Fruit fly (Drosophila melanogaster) whole organism, embryonic: ENCODE data around the gene superdeath.

ENCODE experiments used
- Abd-B ChIP-seq: fragments of 200-800 bp; sonication (Bioruptor generic); optimal IDR thresholded peaks from 2 replicates; lab custom pipeline; 2018; ENCODE audit warnings: missing biosample characterization, mild to moderate bottlenecking, missing genetic modification characterization, moderate library complexity
- Aef1 ChIP-seq: fragments of 200-800 bp; sonication (Bioruptor generic); IDR thresholded peaks from 3 replicates; pipeline ENCODE4 v1.3.6; 2022; ENCODE audit warnings: missing biosample characterization, missing genetic modification characterization
- Asciz ChIP-seq: fragments of 200-800 bp; sonication (Bioruptor generic); optimal IDR thresholded peaks from 2 replicates; lab custom pipeline; 2017; ENCODE audit warnings: missing biosample characterization, mild to moderate bottlenecking, missing genetic modification characterization, missing genetic modification reagents
- Bdp1 ChIP-seq: fragments of 200-800 bp; sonication (Bioruptor generic); optimal IDR thresholded peaks from 3 replicates; lab custom pipeline; 2016; ENCODE audit warnings: missing biosample characterization, missing genetic modification characterization
- CG10654 ChIP-seq: fragments of 200-800 bp; sonication (Bioruptor generic); optimal IDR thresholded peaks from 2 replicates; lab custom pipeline; 2016; ENCODE audit warnings: missing biosample characterization, missing genetic modification characterization
- CG11723 ChIP-seq: fragments of 200-800 bp; sonication (Bioruptor generic); optimal IDR thresholded peaks from 2 replicates; lab custom pipeline; 2017; ENCODE audit warnings: missing biosample characterization, mild to moderate bottlenecking, missing genetic modification characterization
- CG12104 ChIP-seq: fragments of 200-800 bp; sonication (Bioruptor generic); optimal IDR thresholded peaks from 3 replicates; lab custom pipeline; 2016; ENCODE audit warnings: missing biosample characterization, missing genetic modification characterization
- CG1233 ChIP-seq: fragments of 200-800 bp; sonication (Bioruptor generic); optimal IDR thresholded peaks from 4 replicates; lab custom pipeline; 2018; ENCODE audit warnings: missing biosample characterization, mild to moderate bottlenecking, missing genetic modification characterization
- CG15479 ChIP-seq: fragments of 200-800 bp; sonication (Bioruptor generic); optimal IDR thresholded peaks from 3 replicates; lab custom pipeline; 2019; ENCODE audit warnings: missing biosample characterization, mild to moderate bottlenecking, missing genetic modification characterization, moderate library complexity
- CG15601 ChIP-seq: fragments of 200-800 bp; sonication (Bioruptor generic); optimal IDR thresholded peaks from 3 replicates; lab custom pipeline; 2019; ENCODE audit warnings: missing biosample characterization, mild to moderate bottlenecking, missing genetic modification characterization, moderate library complexity
- CG1602 ChIP-seq: fragments of 200-800 bp; sonication (Bioruptor generic); optimal IDR thresholded peaks from 3 replicates; lab custom pipeline; 2016; ENCODE audit warnings: missing biosample characterization, missing genetic modification characterization
- CG17802 ChIP-seq: fragments of 200-800 bp; sonication (Bioruptor generic); optimal IDR thresholded peaks from 2 replicates; lab custom pipeline; 2018; ENCODE audit warnings: missing biosample characterization, mild to moderate bottlenecking, missing genetic modification characterization, moderate library complexity
- CG18011 ChIP-seq: fragments of 200-800 bp; sonication (Bioruptor generic); optimal IDR thresholded peaks from 2 replicates; lab custom pipeline; 2017; ENCODE audit warnings: missing biosample characterization, missing genetic modification characterization, mild to moderate bottlenecking, moderate library complexity, missing genotype
- CG18599 ChIP-seq: fragments of 200-800 bp; sonication (Bioruptor generic); optimal IDR thresholded peaks from 3 replicates; lab custom pipeline; 2017; ENCODE audit warnings: missing biosample characterization, missing genetic modification characterization, mild to moderate bottlenecking, moderate library complexity, missing genetic modification reagents
- CG2116 ChIP-seq: fragments of 200-800 bp; sonication (Bioruptor generic); optimal IDR thresholded peaks from 3 replicates; lab custom pipeline; 2018; ENCODE audit warnings: missing biosample characterization, mild to moderate bottlenecking, missing genetic modification characterization
- CG2875 ChIP-seq: fragments of 200-800 bp; sonication (Bioruptor generic); optimal IDR thresholded peaks from 2 replicates; lab custom pipeline; 2017; ENCODE audit warnings: missing biosample characterization, mild to moderate bottlenecking, missing genetic modification characterization, missing genetic modification reagents
- CG34376 ChIP-seq: fragments of 200-800 bp; sonication (Bioruptor generic); optimal IDR thresholded peaks from 2 replicates; lab custom pipeline; 2018; ENCODE audit warnings: missing biosample characterization, mild to moderate bottlenecking, missing genetic modification characterization
- CG4282 ChIP-seq: fragments of 200-800 bp; sonication (Bioruptor generic); optimal IDR thresholded peaks from 2 replicates; lab custom pipeline; 2016; ENCODE audit warnings: missing biosample characterization, missing genetic modification characterization
- CG4404 ChIP-seq: fragments of 200-800 bp; sonication (Bioruptor generic); IDR thresholded peaks from 2 replicates; pipeline ENCODE4 v1.3.6; 2022; ENCODE audit warnings: missing biosample characterization, missing genetic modification characterization
- CG6254 ChIP-seq: fragments of 200-800 bp; sonication (Bioruptor generic); optimal IDR thresholded peaks from 3 replicates; lab custom pipeline; 2017; ENCODE audit warnings: mild to moderate bottlenecking, missing biosample characterization, missing genetic modification reagents, missing genetic modification characterization
- CG8089 ChIP-seq: fragments of 200-800 bp; sonication (Bioruptor generic); optimal IDR thresholded peaks from 3 replicates; lab custom pipeline; 2016; ENCODE audit warnings: missing biosample characterization, missing genetic modification characterization
- CrebB ChIP-seq: fragments of 200-800 bp; sonication (Bioruptor generic); optimal IDR thresholded peaks from 3 replicates; lab custom pipeline; 2018; ENCODE audit warnings: missing biosample characterization, mild to moderate bottlenecking, missing genetic modification characterization
- D19B ChIP-seq: fragments of 200-800 bp; sonication (Bioruptor generic); optimal IDR thresholded peaks from 2 replicates; lab custom pipeline; 2017; ENCODE audit warnings: missing biosample characterization, mild to moderate bottlenecking, missing genetic modification characterization
- Hmr ChIP-seq: fragments of 200-800 bp; sonication (Bioruptor generic); optimal IDR thresholded peaks from 3 replicates; lab custom pipeline; 2017; ENCODE audit warnings: mild to moderate bottlenecking, missing biosample characterization, missing genetic modification reagents, missing genetic modification characterization
- NC2β ChIP-seq: fragments of 200-800 bp; sonication (Bioruptor generic); optimal IDR thresholded peaks from 2 replicates; lab custom pipeline; 2016; ENCODE audit warnings: missing biosample characterization, missing genetic modification characterization
- PHDP ChIP-seq: fragments of 200-800 bp; sonication (Bioruptor generic); optimal IDR thresholded peaks from 3 replicates; lab custom pipeline; 2018; ENCODE audit warnings: missing biosample characterization, mild to moderate bottlenecking, missing genetic modification characterization, moderate library complexity
- Stat92E ChIP-seq, 3 experiments: fragments of >200 bp in 2 of 3; fragments of 200-800 bp in 1 of 3; sonication (Bioruptor generic) in 1 of 3; optimal IDR thresholded peaks; 2 replicates each; lab custom pipeline; 2017 to 2019; ENCODE audit warnings: missing biosample characterization in 3 of 3, missing genetic modification characterization in 3 of 3, mild to moderate bottlenecking in 1 of 3, moderate library complexity in 1 of 3
- aop ChIP-seq: fragments of 200-800 bp; sonication (Bioruptor generic); IDR thresholded peaks from 2 replicates; pipeline ENCODE4 v1.3.6; 2022; ENCODE audit warnings: missing biosample characterization, missing genetic modification characterization
- bbx ChIP-seq: fragments of 200-800 bp; sonication (Bioruptor generic); IDR thresholded peaks from 2 replicates; pipeline ENCODE4 v1.3.6; 2022; ENCODE audit warnings: missing biosample characterization, missing genetic modification characterization; ENCODE audit not compliant: partially characterized antibody
- chinmo ChIP-seq: fragments of 200-800 bp; sonication (Bioruptor generic); IDR thresholded peaks from 4 replicates; pipeline ENCODE4 v1.3.6; 2022; ENCODE audit warnings: missing biosample characterization, missing genetic modification characterization; ENCODE audit not compliant: partially characterized antibody
- crol ChIP-seq: fragments of 200-800 bp; sonication (Bioruptor generic); IDR thresholded peaks from 2 replicates; pipeline ENCODE4 v1.3.6; 2022; ENCODE audit warnings: missing biosample characterization, missing genetic modification characterization
- dan ChIP-seq: fragments of 200-800 bp; sonication (Bioruptor generic); IDR thresholded peaks from 2 replicates; pipeline ENCODE4 v1.3.6; 2022; ENCODE audit warnings: missing biosample characterization, missing genetic modification characterization
- dati ChIP-seq: fragments of 200-800 bp; sonication (Bioruptor generic); IDR thresholded peaks from 2 replicates; pipeline ENCODE4 v1.3.6; 2022; ENCODE audit warnings: missing biosample characterization, missing genetic modification characterization
- disco-r ChIP-seq: fragments of 200-800 bp; sonication (Bioruptor generic); optimal IDR thresholded peaks from 2 replicates; lab custom pipeline; 2016; ENCODE audit warnings: missing biosample characterization, missing genetic modification characterization
- esg ChIP-seq: fragments of 200-800 bp; sonication (Bioruptor generic); conservative IDR thresholded peaks from 2 replicates; pipeline ENCODE4 v1.3.6; 2022; ENCODE audit warnings: missing biosample characterization, missing genetic modification characterization
- fu2 ChIP-seq: fragments of 200-800 bp; sonication (Bioruptor generic); optimal IDR thresholded peaks from 2 replicates; lab custom pipeline; 2016; ENCODE audit warnings: missing biosample characterization, missing genetic modification characterization
- gro ChIP-seq: fragments of 200-800 bp; sonication (Bioruptor generic); optimal IDR thresholded peaks from 2 replicates; lab custom pipeline; 2016; ENCODE audit warnings: missing biosample characterization, missing genetic modification characterization
- h ChIP-seq: fragments of >200 bp; optimal IDR thresholded peaks from 2 replicates; lab custom pipeline; 2017
- ind ChIP-seq: fragments of 200-800 bp; sonication (Bioruptor generic); optimal IDR thresholded peaks from 3 replicates; lab custom pipeline; 2016; ENCODE audit warnings: missing biosample characterization, missing genetic modification characterization
- inv ChIP-seq: fragments of 200-800 bp; sonication (Bioruptor generic); IDR thresholded peaks from 2 replicates; pipeline ENCODE4 v1.3.6; 2022; ENCODE audit warnings: missing biosample characterization, missing genetic modification characterization; ENCODE audit not compliant: partially characterized antibody
- jumu ChIP-seq: fragments of 200-800 bp; sonication (Bioruptor generic); optimal IDR thresholded peaks from 3 replicates; lab custom pipeline; 2016; ENCODE audit warnings: missing biosample characterization, missing genetic modification characterization
- klu ChIP-seq: fragments of 200-800 bp; sonication (Bioruptor generic); IDR thresholded peaks from 2 replicates; pipeline ENCODE4 v1.3.6; 2022; ENCODE audit warnings: missing biosample characterization, missing genetic modification characterization
- lbe ChIP-seq: fragments of 200-800 bp; sonication (Bioruptor generic); optimal IDR thresholded peaks from 2 replicates; lab custom pipeline; 2016; ENCODE audit warnings: missing biosample characterization, mild to moderate bottlenecking, missing genetic modification characterization
- mam ChIP-seq: fragments of 200-800 bp; sonication (Bioruptor generic); optimal IDR thresholded peaks from 3 replicates; lab custom pipeline; 2016; ENCODE audit warnings: missing biosample characterization, missing genetic modification characterization
- nom ChIP-seq: fragments of 200-800 bp; sonication (Bioruptor generic); optimal IDR thresholded peaks from 2 replicates; lab custom pipeline; 2017; ENCODE audit warnings: missing biosample characterization, missing genetic modification characterization, mild to moderate bottlenecking, moderate library complexity, missing genetic modification reagents
- sna ChIP-seq: fragments of 200-800 bp; sonication (Bioruptor generic); IDR thresholded peaks from 2 replicates; pipeline ENCODE4 v1.3.6; 2022; ENCODE audit warnings: missing biosample characterization, missing genetic modification characterization; ENCODE audit not compliant: partially characterized antibody
- stwl ChIP-seq: fragments of 200-800 bp; sonication (Bioruptor generic); optimal IDR thresholded peaks from 3 replicates; lab custom pipeline; 2018; ENCODE audit warnings: missing biosample characterization, mild to moderate bottlenecking, missing genetic modification characterization, moderate library complexity
- vvl ChIP-seq: fragments of 200-800 bp; sonication (Bioruptor generic); IDR thresholded peaks from 2 replicates; pipeline ENCODE4 v1.3.6; 2022; ENCODE audit warnings: missing biosample characterization, missing genetic modification characterization

Gene superdeath

DNA sequence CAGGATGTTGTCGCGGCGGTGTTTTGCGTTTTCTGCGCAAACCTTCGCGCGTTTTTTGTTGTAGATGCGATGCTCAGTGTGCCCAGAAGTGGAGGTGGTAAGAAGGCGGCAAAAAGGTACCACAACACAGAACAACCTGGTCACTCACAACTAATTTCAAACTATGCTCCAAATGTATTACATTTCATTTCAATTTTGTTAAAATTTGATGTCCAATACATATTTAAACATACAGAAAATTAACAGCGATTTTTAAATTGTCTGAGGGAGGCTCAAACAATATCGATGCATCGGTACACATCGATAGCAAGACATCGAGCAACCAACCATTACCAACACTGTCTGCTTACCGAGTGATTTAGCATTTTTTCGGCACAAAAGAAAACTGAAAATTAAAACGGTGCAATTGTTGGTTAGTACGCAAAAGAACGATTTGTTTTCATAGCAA is 14.8 kb downstream of the superdeath start, which contains the start of the genes Slbp and Rpn2 (continued):
- no peak for TF ChIP-seq CG17802 (tag; lab: Kevin White, UChicago)
- no peak for TF ChIP-seq h (lab: Kevin White, UChicago)
- TF ChIP-seq CG2116 = peak; percentile 95
- no peak for TF ChIP-seq Aef1 (GFP tag; lab: Robert Waterston, UW)
- no peak for TF ChIP-seq Asciz (GFP tag; lab: Kevin White, UChicago)
- peak; percentile 84 for TF ChIP-seq gro
- peak; percentile 19 for TF ChIP-seq ind (GFP tag; lab: Kevin White, UChicago)
- TF ChIP-seq jumu (GFP tag; lab: Kevin White, UChicago) = peak; percentile 76
- TF ChIP-seq CG1233 (GFP tag; lab: Kevin White, UChicago) = no peak
- no peak for TF ChIP-seq CrebB (tag; lab: Kevin White, UChicago)
- TF ChIP-seq Abd-B (GFP tag; lab: Kevin White, UChicago) = no peak
- TF ChIP-seq CG18599 = peak; percentile 52
- no peak for TF ChIP-seq klu (GFP tag; lab: Robert Waterston, UW)
- peak; percentile 85; the same call in 3 of the 4 replicates for TF ChIP-seq chinmo (GFP tag; lab: Robert Waterston, UW)
- TF ChIP-seq CG12104 (GFP tag; lab: Kevin White, UChicago) = peak; percentile 29
- no peak for TF ChIP-seq CG1602
- TF ChIP-seq lbe (GFP tag; lab: Kevin White, UChicago) = peak; percentile 74
- TF ChIP-seq bbx (GFP tag; lab: Robert Waterston, UW) = peak; percentile 90
- TF ChIP-seq CG15601 (tag; lab: Kevin White, UChicago) = peak; percentile 10
- TF ChIP-seq inv (GFP tag; lab: Robert Waterston, UW) = peak; percentile 87
- no peak for TF ChIP-seq esg (GFP tag; lab: Robert Waterston, UW)
- TF ChIP-seq stwl (tag; lab: Kevin White, UChicago) = peak; percentile 94
- TF ChIP-seq mam (GFP tag; lab: Kevin White, UChicago) = peak; percentile 70
- no peak for TF ChIP-seq CG4282 (GFP tag; lab: Kevin White, UChicago)
- TF ChIP-seq aop (GFP tag; lab: Robert Waterston, UW) = no peak
- TF ChIP-seq NC2β (GFP tag; lab: Kevin White, UChicago) = peak; percentile 45
- TF ChIP-seq fu2 (GFP tag; lab: Kevin White, UChicago) = peak; percentile 26
- peak; percentile 15 for TF ChIP-seq Bdp1
- no peak for TF ChIP-seq CG2875 (GFP tag; lab: Kevin White, UChicago)
- TF ChIP-seq vvl (GFP tag; lab: Robert Waterston, UW) = peak; percentile 62; the same call in 1 of the 2 replicates
- peak; percentile 19 for TF ChIP-seq PHDP (tag; lab: Kevin White, UChicago)
- no peak for TF ChIP-seq CG11723
- no peak for TF ChIP-seq D19B (GFP tag; lab: Kevin White, UChicago)
- no peak for TF ChIP-seq CG6254 (GFP tag; lab: Kevin White, UChicago)
- no peak for TF ChIP-seq dan (GFP tag; lab: Robert Waterston, UW)
- peak; percentile 92 for TF ChIP-seq sna

DNA sequence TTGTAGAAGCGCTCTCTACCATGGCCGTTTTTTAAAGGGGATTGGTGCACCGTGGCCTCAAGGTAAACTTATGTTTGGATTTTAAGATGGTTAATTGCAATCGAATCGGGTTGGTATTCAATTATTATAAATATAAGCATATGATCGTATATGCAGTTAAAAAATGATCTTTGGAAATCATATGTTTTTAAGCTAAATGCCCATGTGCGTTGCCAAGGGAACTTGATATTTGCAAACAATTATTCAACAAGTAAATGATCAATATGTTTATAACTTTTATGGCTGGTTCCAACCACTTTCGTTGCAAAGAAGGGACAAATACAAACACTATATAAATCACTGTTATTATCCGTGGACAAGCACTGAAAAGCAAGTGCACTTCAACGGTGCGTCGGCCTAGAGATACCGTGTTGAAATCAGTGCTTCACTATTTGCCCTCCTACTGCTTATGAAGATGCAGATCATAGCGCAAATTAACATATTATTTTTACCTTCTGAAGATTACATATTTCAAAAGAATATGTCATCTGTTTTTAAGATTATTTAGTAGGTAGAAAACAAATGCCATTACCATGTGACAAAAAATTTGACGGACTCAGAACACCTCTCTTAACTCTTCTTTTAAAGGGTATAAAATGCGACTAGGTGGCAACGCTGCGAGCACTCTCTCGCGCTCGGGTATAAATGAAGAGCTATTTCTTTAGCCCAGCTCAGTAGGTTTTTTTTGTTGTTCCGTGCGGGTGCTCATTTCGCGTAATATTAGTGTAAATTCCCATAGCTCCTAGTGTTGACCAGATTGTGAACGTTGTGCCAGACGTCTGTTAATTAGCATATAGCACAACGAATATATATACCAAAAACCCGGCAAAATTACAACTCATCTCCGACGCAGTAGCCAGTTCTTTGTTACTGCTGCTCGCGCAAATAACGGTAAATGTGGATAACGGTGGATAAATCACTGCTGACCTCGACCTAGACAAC is 19.2 kb downstream of the superdeath start, which contains the start of gene rdog:
rdog (plus strand) TSS at position 705 of the 981 bp plus-strand sequence.
- TF ChIP-seq Hmr = peak; percentile 75
- TF ChIP-seq dati = no peak
- no peak for TF ChIP-seq crol
- peak; percentile 69 for TF ChIP-seq CG4404 (GFP tag; lab: Robert Waterston, UW)
- TF ChIP-seq Stat92E (GFP tag; optimal IDR thresholded peaks at IDR 0.05; lab: Kevin White, UChicago) = peak in 1 of 3 experiments; percentile 89
- peak; percentile 72 for TF ChIP-seq nom (GFP tag; lab: Kevin White, UChicago)
- peak; percentile 86 for TF ChIP-seq CG34376 (GFP tag; lab: Kevin White, UChicago)
- TF ChIP-seq CG10654 (GFP tag; lab: Kevin White, UChicago) = peak; percentile 70
- TF ChIP-seq CG18011 (GFP tag; lab: Kevin White, UChicago) = peak; percentile 1
- TF ChIP-seq CG15479 = peak; percentile 13
- peak; percentile 78 for TF ChIP-seq disco-r (GFP tag; lab: Kevin White, UChicago)
- TF ChIP-seq CG8089 = peak; percentile 78
- peak; percentile 43; the same call in 1 of the 2 replicates for TF ChIP-seq esg (GFP tag; lab: Robert Waterston, UW)
